Worm (Caenorhabditis elegans) whole organism, L4/young adult: ENCODE measurements around the gene F35H8.2.

Source experiments
- W03F9.2 ChIP-seq: fragments of 150-350 bp; optimal IDR thresholded peaks from 2 replicates; lab custom pipeline; 2014; ENCODE audit warnings: missing biosample characterization, missing genetic modification characterization
- dao-5 ChIP-seq: sonication (generic microtip); optimal IDR thresholded peaks from 2 replicates; lab custom pipeline; 2016; ENCODE audit warnings: missing genotype, missing genetic modification characterization, moderate library complexity, missing compliant biosample characterization
- him-1 ChIP-seq: sonication (generic microtip); optimal IDR thresholded peaks from 2 replicates; lab custom pipeline; 2016; ENCODE audit warnings: missing genotype, missing genetic modification reagents, missing genetic modification characterization, missing compliant biosample characterization

The F35H8.2 gene

ce11 chrII:9554925-9555553 lies at the start of gene F35H8.2:
F35H8.2 (plus strand) TSS chrII:9555503.
- TF ChIP-seq W03F9.2 = no peak
- TF ChIP-seq him-1 (tag; lab: Kevin White, UChicago) = no peak
- TF ChIP-seq dao-5 = no peak

- TF ChIP-seq dao-5 (no peak), him-1 (tag; lab: Kevin White, UChicago) (no peak), W03F9.2 (no peak)
Measured at ce11 chrII:9507181-9507580, 48.1 kb upstream of the F35H8.2 start, which contains the start of gene gcy-3. gcy-3 (minus strand) TSS chrII:9507281.

- TF ChIP-seq W03F9.2 (no peak), him-1 (tag; lab: Kevin White, UChicago) (no peak), dao-5 (no peak)
Measured at ce11 chrII:9516836-9517235, 38.5 kb upstream of the F35H8.2 start, which contains the start of gene gcy-1. gcy-1 (minus strand) TSS chrII:9516936.

ce11 chrII:9518781-9519180 lies 36.5 kb upstream of the F35H8.2 start, which contains the start of the genes sfxn-1.1 and AH6.3:
sfxn-1.1 (minus strand) TSS chrII:9518881.
AH6.3 (plus strand) TSS chrII:9519055.
- TF ChIP-seq W03F9.2 (no peak), dao-5 (no peak), him-1 (tag; lab: Kevin White, UChicago) (no peak)

- TF ChIP-seq W03F9.2 = no peak
Measured at ce11 chrII:9521570-9521969, 33.7 kb upstream of the F35H8.2 start, which contains the start of gene sra-1. sra-1 (minus strand) TSS chrII:9521670.

- TF ChIP-seq him-1 (tag; lab: Kevin White, UChicago) (no peak), W03F9.2 (no peak), dao-5 (no peak)
Measured at ce11 chrII:9522986-9523385, 32.3 kb upstream of the F35H8.2 start, which contains the start of gene AH6.17. AH6.17 (plus strand) TSS chrII:9523170.

ce11 chrII:9523539-9524224 lies 31.6 kb upstream of the F35H8.2 start, which contains the start of gene mex-6:
mex-6 (plus strand) TSS chrII:9524174.
- TF ChIP-seq him-1 (tag; lab: Kevin White, UChicago) (no peak), dao-5 (no peak), W03F9.2 (no peak)

ce11 chrII:9528480-9528879 lies 26.8 kb upstream of the F35H8.2 start, which contains the start of gene sra-2:
sra-2 (plus strand) TSS chrII:9528780.
- TF ChIP-seq dao-5 = no peak
- TF ChIP-seq him-1 (tag; lab: Kevin White, UChicago) = no peak
- TF ChIP-seq W03F9.2 = no peak

- no peak for TF ChIP-seq W03F9.2
- TF ChIP-seq him-1 (tag; lab: Kevin White, UChicago) = no peak
- no peak for TF ChIP-seq dao-5
Measured at ce11 chrII:9532011-9532410, 23.3 kb upstream of the F35H8.2 start, which contains the start of gene sra-9. sra-9 (plus strand) TSS chrII:9532311.

- TF ChIP-seq dao-5 (no peak), him-1 (tag; lab: Kevin White, UChicago) (no peak), W03F9.2 (no peak)
Measured at ce11 chrII:9537429-9537828, 17.9 kb upstream of the F35H8.2 start, which contains the start of gene sra-8. sra-8 (plus strand) TSS chrII:9537729.

- TF ChIP-seq him-1 (tag; lab: Kevin White, UChicago) = no peak
- TF ChIP-seq W03F9.2 = no peak
- no peak for TF ChIP-seq dao-5
Measured at ce11 chrII:9540723-9541122, 14.6 kb upstream of the F35H8.2 start, which contains the start of gene sra-3. sra-3 (minus strand) TSS chrII:9540823.

- TF ChIP-seq W03F9.2 (no peak), dao-5 (no peak), him-1 (tag; lab: Kevin White, UChicago) (no peak)
Measured at ce11 chrII:9542785-9543184, 12.5 kb upstream of the F35H8.2 start, which contains the start of gene sra-4. sra-4 (minus strand) TSS chrII:9542885.

- TF ChIP-seq dao-5 (no peak), W03F9.2 (no peak), him-1 (tag; lab: Kevin White, UChicago) (no peak)
Measured at ce11 chrII:9544386-9544785, 10.9 kb upstream of the F35H8.2 start, which contains the start of gene sra-7. sra-7 (plus strand) TSS chrII:9544686.

- TF ChIP-seq dao-5 (no peak), W03F9.2 (no peak), him-1 (tag; lab: Kevin White, UChicago) (no peak)
Measured at ce11 chrII:9550718-9551117, 4.6 kb upstream of the F35H8.2 start, which contains the start of gene sra-6. sra-6 (minus strand) TSS chrII:9550818.

ce11 chrII:9551536-9551935 lies 3.8 kb upstream of the F35H8.2 start, which contains the start of gene F35H8.12:
F35H8.12 (plus strand) TSS chrII:9551836.
- TF ChIP-seq him-1 (tag; lab: Kevin White, UChicago) (no peak), W03F9.2 (no peak), dao-5 (no peak)
